Fruit fly (Drosophila melanogaster) whole organism, pupa: ENCODE results near the gene natalisin.
A peak's percentile ranks its signal among the peaks of the same experiment; 100 is the strongest.

Source experiments
- CG10348 ChIP-seq: fragments of 200-800 bp; sonication (Bioruptor generic); IDR thresholded peaks from 2 replicates; pipeline ENCODE4 v1.3.6; 2022; ENCODE audit warnings: missing biosample characterization, missing genetic modification characterization
- CG12605 ChIP-seq: fragments of 200-800 bp; sonication (Bioruptor generic); IDR thresholded peaks from 2 replicates; pipeline ENCODE4 v1.3.6; 2022; ENCODE audit warnings: missing biosample characterization, missing genetic modification characterization
- CG13204 ChIP-seq: fragments of 200-800 bp; sonication (Bioruptor generic); optimal IDR thresholded peaks from 2 replicates; lab custom pipeline; 2018; ENCODE audit warnings: missing biosample characterization, mild to moderate bottlenecking, missing genetic modification characterization, moderate library complexity
- CG14655 ChIP-seq: fragments of 200-800 bp; sonication (Bioruptor generic); optimal IDR thresholded peaks from 3 replicates; lab custom pipeline; 2017; ENCODE audit warnings: mild to moderate bottlenecking, missing biosample characterization, missing genetic modification reagents, missing genetic modification characterization
- CG15710 ChIP-seq: fragments of 200-800 bp; sonication (Bioruptor generic); optimal IDR thresholded peaks from 2 replicates; lab custom pipeline; 2018; ENCODE audit warnings: missing biosample characterization, mild to moderate bottlenecking, missing genetic modification characterization, moderate library complexity
- CG17806 ChIP-seq: fragments of 200-800 bp; sonication (Bioruptor generic); optimal IDR thresholded peaks from 2 replicates; lab custom pipeline; 2018; ENCODE audit warnings: missing biosample characterization, mild to moderate bottlenecking, missing genetic modification characterization, moderate library complexity
- CG32121 ChIP-seq: fragments of 200-800 bp; sonication (Bioruptor generic); IDR thresholded peaks from 2 replicates; pipeline ENCODE4 v1.3.6; 2022; ENCODE audit warnings: missing biosample characterization, missing genetic modification characterization
- CG34367 ChIP-seq: fragments of 200-800 bp; sonication (Bioruptor generic); optimal IDR thresholded peaks from 2 replicates; lab custom pipeline; 2018; ENCODE audit warnings: missing biosample characterization, mild to moderate bottlenecking, missing genetic modification characterization
- CG4496 ChIP-seq: fragments of 200-800 bp; sonication (Bioruptor generic); IDR thresholded peaks from 3 replicates; pipeline ENCODE4 v1.3.6; 2022; ENCODE audit warnings: missing biosample characterization, missing genetic modification characterization
- CG8159 ChIP-seq: fragments of 200-800 bp; sonication (Bioruptor generic); optimal IDR thresholded peaks from 3 replicates; lab custom pipeline; 2018; ENCODE audit warnings: missing biosample characterization, mild to moderate bottlenecking, missing genetic modification characterization, moderate library complexity
- CG8301 ChIP-seq: fragments of 200-800 bp; sonication (Bioruptor generic); optimal IDR thresholded peaks from 2 replicates; lab custom pipeline; 2018; ENCODE audit warnings: missing biosample characterization, mild to moderate bottlenecking, missing genetic modification characterization
- CG9948 ChIP-seq: fragments of 200-800 bp; sonication (Bioruptor generic); optimal IDR thresholded peaks from 2 replicates; lab custom pipeline; 2018; ENCODE audit warnings: missing biosample characterization, mild to moderate bottlenecking, missing genetic modification characterization, moderate library complexity
- D1 ChIP-seq: fragments of 200-800 bp; sonication (Bioruptor generic); optimal IDR thresholded peaks from 2 replicates; lab custom pipeline; 2018; ENCODE audit warnings: missing biosample characterization, mild to moderate bottlenecking, missing genetic modification characterization, moderate library complexity
- EcR ChIP-seq: fragments of 200-800 bp; sonication (Bioruptor generic); optimal IDR thresholded peaks from 3 replicates; lab custom pipeline; 2019; ENCODE audit warnings: missing biosample characterization, missing genetic modification characterization, mild to moderate bottlenecking, moderate library complexity, missing genetic modification reagents
- Ets98B ChIP-seq: fragments of 200-800 bp; sonication (Bioruptor generic); IDR thresholded peaks from 2 replicates; pipeline ENCODE4 v1.3.6; 2022; ENCODE audit warnings: missing biosample characterization, missing genetic modification characterization
- Pif1A ChIP-seq: fragments of 200-800 bp; sonication (Bioruptor generic); optimal IDR thresholded peaks from 3 replicates; lab custom pipeline; 2016; ENCODE audit warnings: missing biosample characterization, missing genetic modification characterization
- Pif1B ChIP-seq: fragments of 200-800 bp; sonication (Bioruptor generic); optimal IDR thresholded peaks from 3 replicates; lab custom pipeline; 2016; ENCODE audit warnings: missing biosample characterization, missing genetic modification characterization
- Snoo ChIP-seq: fragments of 200-800 bp; sonication (Bioruptor generic); optimal IDR thresholded peaks from 3 replicates; lab custom pipeline; 2017; ENCODE audit warnings: missing biosample characterization, mild to moderate bottlenecking, missing genetic modification characterization, inconsistent platforms
- fd96Ca ChIP-seq: fragments of 200-800 bp; sonication (Bioruptor generic); IDR thresholded peaks from 3 replicates; pipeline ENCODE4 v1.3.6; 2022; ENCODE audit warnings: missing biosample characterization, missing genetic modification characterization
- gl ChIP-seq: fragments of 200-800 bp; sonication (Bioruptor generic); optimal IDR thresholded peaks from 2 replicates; lab custom pipeline; 2018; ENCODE audit warnings: missing biosample characterization, mild to moderate bottlenecking, missing genetic modification characterization
- rn ChIP-seq: fragments of 200-800 bp; sonication (Bioruptor generic); IDR thresholded peaks from 2 replicates; pipeline ENCODE4 v1.3.6; 2022; ENCODE audit warnings: missing biosample characterization, missing genetic modification characterization

natalisin gene

dm6 chr3R:14373192-14373827 lies 45.1 kb upstream of the natalisin start:
- TF ChIP-seq D1 (tag; lab: Kevin White, UChicago): peak; percentile 94
- peak; percentile 84 for TF ChIP-seq CG12605 (GFP tag; lab: Robert Waterston, UW)
- peak; percentile 99 for TF ChIP-seq CG14655 (GFP tag; lab: Kevin White, UChicago)
- TF ChIP-seq CG32121: peak; percentile 93
- TF ChIP-seq CG10348 (GFP tag; lab: Robert Waterston, UW): peak; percentile 96
- TF ChIP-seq Snoo: peak; percentile 89
- TF ChIP-seq CG17806 (tag; lab: Kevin White, UChicago): peak; percentile 97
- peak; percentile 95 for TF ChIP-seq CG8159 (tag; lab: Kevin White, UChicago)
- peak; percentile 87 for TF ChIP-seq rn
- TF ChIP-seq gl (tag; lab: Kevin White, UChicago): peak; percentile 91
- TF ChIP-seq Pif1A: peak; percentile 97
- peak; percentile 98 for TF ChIP-seq CG8301
- peak; percentile 98 for TF ChIP-seq CG4496 (GFP tag; lab: Robert Waterston, UW)
- TF ChIP-seq fd96Ca: peak; percentile 98
- peak; percentile 95 for TF ChIP-seq Pif1B (GFP tag; lab: Kevin White, UChicago)
- peak; percentile 88 for TF ChIP-seq CG13204
- peak; percentile 19 for TF ChIP-seq EcR (GFP tag; lab: Kevin White, UChicago)
- TF ChIP-seq CG9948 (tag; lab: Kevin White, UChicago): peak; percentile 99
- peak; percentile 96 for TF ChIP-seq Ets98B (GFP tag; lab: Robert Waterston, UW)
- TF ChIP-seq CG15710 (tag; lab: Kevin White, UChicago): peak; percentile 97
- TF ChIP-seq CG34367 (tag; lab: Kevin White, UChicago): peak; percentile 98

dm6 chr3R:14373828-14374217 lies 44.6 kb upstream of the natalisin start:
- TF ChIP-seq Pif1A (peak; percentile 26), Snoo (peak; percentile 19), gl (tag; lab: Kevin White, UChicago) (no peak), CG9948 (tag; lab: Kevin White, UChicago) (peak; percentile 73), CG13204 (no peak), CG32121 (peak; percentile 83), CG14655 (GFP tag; lab: Kevin White, UChicago) (peak; percentile 70), Pif1B (GFP tag; lab: Kevin White, UChicago) (peak; percentile 42), CG4496 (GFP tag; lab: Robert Waterston, UW) (peak; percentile 85; the same call in 2 of the 3 replicates), fd96Ca (peak; percentile 44; the same call in 1 of the 3 replicates), EcR (GFP tag; lab: Kevin White, UChicago) (no peak), CG15710 (tag; lab: Kevin White, UChicago) (peak; percentile 69), CG34367 (tag; lab: Kevin White, UChicago) (peak; percentile 73), CG17806 (tag; lab: Kevin White, UChicago) (peak; percentile 78), CG12605 (GFP tag; lab: Robert Waterston, UW) (peak; percentile 84), Ets98B (GFP tag; lab: Robert Waterston, UW) (peak; percentile 82), CG8301 (peak; percentile 74), D1 (tag; lab: Kevin White, UChicago) (peak; percentile 7), CG8159 (tag; lab: Kevin White, UChicago) (peak; percentile 73), CG10348 (GFP tag; lab: Robert Waterston, UW) (no peak), rn (peak; percentile 50; the same call in 1 of the 2 replicates)
- TF ChIP-seq, all 21 proteins: peak for 17

dm6 chr3R:14381599-14381998 lies 36.8 kb upstream of the natalisin start, which contains the start of gene soti:
TSS of gene soti (minus strand) at chr3R:14381699.
- TF ChIP-seq Ets98B (GFP tag; lab: Robert Waterston, UW) (no peak), EcR (GFP tag; lab: Kevin White, UChicago) (no peak)

- peak; percentile 92 for TF ChIP-seq CG14655 (GFP tag; lab: Kevin White, UChicago)
- peak; percentile 49; the same call in 1 of the 2 replicates for TF ChIP-seq CG12605 (GFP tag; lab: Robert Waterston, UW)
- peak; percentile 58 for TF ChIP-seq Pif1B (GFP tag; lab: Kevin White, UChicago)
- TF ChIP-seq CG15710 (tag; lab: Kevin White, UChicago): peak; percentile 92
- TF ChIP-seq CG4496 (GFP tag; lab: Robert Waterston, UW): peak; percentile 78
- TF ChIP-seq CG9948 (tag; lab: Kevin White, UChicago): peak; percentile 95
- TF ChIP-seq CG13204: peak; percentile 46
- TF ChIP-seq EcR (GFP tag; lab: Kevin White, UChicago): peak; percentile 53
- TF ChIP-seq D1 (tag; lab: Kevin White, UChicago): peak; percentile 91
- TF ChIP-seq Ets98B (GFP tag; lab: Robert Waterston, UW): peak; percentile 67
- peak; percentile 97 for TF ChIP-seq CG8159 (tag; lab: Kevin White, UChicago)
- TF ChIP-seq CG17806 (tag; lab: Kevin White, UChicago): peak; percentile 92
- TF ChIP-seq CG32121: peak; percentile 79
- TF ChIP-seq Pif1A: peak; percentile 41
- TF ChIP-seq CG10348 (GFP tag; lab: Robert Waterston, UW): no peak
- TF ChIP-seq Snoo: peak; percentile 83
- peak; percentile 50; the same call in 1 of the 2 replicates for TF ChIP-seq rn
- TF ChIP-seq CG34367 (tag; lab: Kevin White, UChicago): peak; percentile 87
- TF ChIP-seq fd96Ca: no peak
- peak; percentile 68 for TF ChIP-seq gl (tag; lab: Kevin White, UChicago)
- peak; percentile 90 for TF ChIP-seq CG8301
Measured at dm6 chr3R:14382312-14383046, 35.9 kb upstream of the natalisin start.

dm6 chr3R:14384502-14384901 lies 33.9 kb upstream of the natalisin start:
- no peak for TF ChIP-seq CG8159 (tag; lab: Kevin White, UChicago)
- TF ChIP-seq CG13204: no peak
- TF ChIP-seq CG15710 (tag; lab: Kevin White, UChicago): peak; percentile 8
- TF ChIP-seq CG34367 (tag; lab: Kevin White, UChicago): no peak
- TF ChIP-seq CG17806 (tag; lab: Kevin White, UChicago): peak; percentile 32
- no peak for TF ChIP-seq CG10348 (GFP tag; lab: Robert Waterston, UW)
- no peak for TF ChIP-seq Ets98B (GFP tag; lab: Robert Waterston, UW)
- TF ChIP-seq rn: no peak
- TF ChIP-seq CG4496 (GFP tag; lab: Robert Waterston, UW): no peak
- no peak for TF ChIP-seq D1 (tag; lab: Kevin White, UChicago)
- no peak for TF ChIP-seq EcR (GFP tag; lab: Kevin White, UChicago)
- TF ChIP-seq Snoo: no peak
- TF ChIP-seq CG32121: no peak
- TF ChIP-seq Pif1A: no peak
- peak; percentile 6 for TF ChIP-seq CG8301
- no peak for TF ChIP-seq fd96Ca
- no peak for TF ChIP-seq Pif1B (GFP tag; lab: Kevin White, UChicago)
- peak; percentile 30 for TF ChIP-seq CG9948 (tag; lab: Kevin White, UChicago)
- TF ChIP-seq gl (tag; lab: Kevin White, UChicago): no peak
- peak; percentile 51 for TF ChIP-seq CG14655 (GFP tag; lab: Kevin White, UChicago)
- no peak for TF ChIP-seq CG12605 (GFP tag; lab: Robert Waterston, UW)
